Worm (Caenorhabditis elegans) whole organism, L4 larva: ENCODE data around the gene lgmn-1.

Source experiments
- aly-2 ChIP-seq: sonication (generic microtip); optimal IDR thresholded peaks from 2 replicates; lab custom pipeline; 2018; ENCODE audit warnings: missing biosample characterization, missing genetic modification characterization
- ces-1 ChIP-seq: fragments of 150-350 bp; sonication (generic microtip); optimal IDR thresholded peaks from 4 replicates; lab custom pipeline; 2014; ENCODE audit warnings: missing biosample characterization, missing genetic modification reagents, missing genetic modification characterization
- egl-27 ChIP-seq: sonication (generic microtip); optimal IDR thresholded peaks from 3 replicates; lab custom pipeline; 2017; ENCODE audit warnings: missing biosample characterization, missing genetic modification reagents, missing genetic modification characterization
- lsy-2 ChIP-seq, 2 experiments: fragments of 150-350 bp in 1 of 2; sonication (generic microtip) in 1 of 2; optimal IDR thresholded peaks; 2 replicates each; lab custom pipeline; 2014 to 2017; ENCODE audit warnings: missing biosample characterization in 2 of 2, missing genetic modification characterization in 2 of 2
- madf-9 ChIP-seq: fragments of 200-800 bp; sonication (Bioruptor generic); conservative IDR thresholded peaks from 2 replicates; pipeline ENCODE4 v1.3.6; 2022; ENCODE audit warnings: missing genetic modification reagents, missing genetic modification characterization, missing compliant biosample characterization
- nhr-237 ChIP-seq: sonication (generic microtip); optimal IDR thresholded peaks from 2 replicates; lab custom pipeline; 2017; ENCODE audit warnings: missing biosample characterization, missing genetic modification characterization
- pqm-1 ChIP-seq: sonication (generic microtip); optimal IDR thresholded peaks from 2 replicates; lab custom pipeline; 2017; ENCODE audit warnings: missing biosample characterization, missing genetic modification characterization
- unc-39 ChIP-seq: sonication (generic microtip); optimal IDR thresholded peaks from 2 replicates; lab custom pipeline; 2017; ENCODE audit warnings: missing biosample characterization, missing genetic modification characterization
- unc-62 ChIP-seq, 3 experiments: fragments of 150-350 bp in 1 of 3; sonication (generic microtip); optimal IDR thresholded peaks in 2 of 3; peaks in 1 of 3; 1 replicate in 1 of 3; 2 replicates in 2 of 3; lab custom pipeline; 2014 to 2017; ENCODE audit warnings: missing biosample characterization in 3 of 3, missing genetic modification characterization in 3 of 3, missing genetic modification reagents in 3 of 3, missing genotype in 1 of 3

ce11 chrV:12478990-12479389 lies 33.9 kb upstream of the lgmn-1 start:
- TF ChIP-seq ces-1 (GFP tag; lab: Kevin White, UChicago), result no peak
- TF ChIP-seq lsy-2 (tag; optimal IDR thresholded peaks at IDR 0.05; lab: Kevin White, UChicago), result no peak
- no peak for TF ChIP-seq madf-9 (GFP tag; lab: Robert Waterston, UW)
- no peak for TF ChIP-seq pqm-1 (tag; lab: Kevin White, UChicago)
- no peak for TF ChIP-seq egl-27
- TF ChIP-seq unc-62 (GFP tag; optimal IDR thresholded peaks at IDR 0.05 in 1 of 2; lab: Kevin White, UChicago), result no peak
- no peak for TF ChIP-seq unc-62 (tag; optimal IDR thresholded peaks at IDR 0.05; lab: Kevin White, UChicago)
- no peak for TF ChIP-seq unc-39
- no peak for TF ChIP-seq nhr-237
- no peak for TF ChIP-seq aly-2 (tag; lab: Kevin White, UChicago)
